Worm (Caenorhabditis elegans): ENCODE results near the gene slc-9B.2.

ce11 chrV:16354675-16355074, 15.8 kb downstream of the slc-9B.2 start:
- TF ChIP-seq ceh-14 (tag; optimal IDR thresholded peaks at IDR 0.05) (no peak), C08G9.2 (tag; optimal IDR thresholded peaks at IDR 0.05) (no peak), dmd-4 (tag; optimal IDR thresholded peaks at IDR 0.05; ENCODE audit: borderline replicate concordance) (no peak), pag-3 (tag; optimal IDR thresholded peaks at IDR 0.05; ENCODE audit: borderline replicate concordance) (no peak), ama-1 (optimal IDR thresholded peaks at IDR 0.05) (no peak), ceh-19 (GFP tag; optimal IDR thresholded peaks at IDR 0.05) (no peak), dve-1 (tag; optimal IDR thresholded peaks at IDR 0.05) (no peak)
